Worm (Caenorhabditis elegans) whole organism, late embryonic: ENCODE results near the gene fbn-1.

ENCODE experiments used
- ceh-30 ChIP-seq: fragments of 150-350 bp; optimal IDR thresholded peaks from 2 replicates; lab custom pipeline; 2014; ENCODE audit warnings: missing biosample characterization, missing genetic modification characterization
- elt-2 ChIP-seq: sonication (generic microtip); optimal IDR thresholded peaks from 2 replicates; lab custom pipeline; 2016; ENCODE audit warnings: missing genetic modification reagents, missing genetic modification characterization, missing compliant biosample characterization
- lin-11 ChIP-seq: fragments of 200-800 bp; sonication (Bioruptor generic); optimal IDR thresholded peaks from 2 replicates; lab custom pipeline; 2018; ENCODE audit warnings: mild to moderate bottlenecking, missing genetic modification characterization, missing compliant biosample characterization
- nfya-1 ChIP-seq: sonication (generic microtip); optimal IDR thresholded peaks from 2 replicates; lab custom pipeline; 2017; ENCODE audit warnings: missing genetic modification characterization, mild to moderate bottlenecking, missing compliant biosample characterization, antibody characterized with exemption, moderate library complexity
- pag-3 ChIP-seq: sonication (generic microtip); optimal IDR thresholded peaks from 2 replicates; lab custom pipeline; 2016; ENCODE audit warnings: missing compliant biosample characterization, missing genetic modification characterization, borderline replicate concordance

DNA sequence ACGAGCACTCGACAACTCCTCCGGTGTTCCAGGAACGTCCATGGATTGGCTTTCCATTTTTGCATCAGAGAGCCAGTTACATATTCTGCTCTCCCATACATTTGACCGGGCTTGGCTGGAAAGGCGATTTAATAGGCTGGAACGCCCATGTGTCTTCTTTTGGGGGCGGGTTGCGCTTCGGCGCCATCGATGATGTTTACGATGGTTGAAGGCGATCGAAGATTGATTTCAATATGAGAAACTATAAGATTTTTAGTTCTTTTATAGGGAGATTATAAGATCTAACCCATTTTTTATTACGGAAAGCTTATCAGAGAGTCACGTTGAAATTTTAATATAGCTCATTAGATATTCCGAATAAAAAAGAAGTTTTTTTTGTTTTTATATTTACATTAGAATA lies 16.0 kb upstream of the fbn-1 start, which contains the start of gene nsph-4.3:
- TF ChIP-seq lin-11 (tag; lab: Kevin White, UChicago) (no peak), nfya-1 (no peak), elt-2 (tag; lab: Kevin White, UChicago) (no peak), pag-3 (tag; lab: Kevin White, UChicago) (no peak), ceh-30 (tag; lab: Kevin White, UChicago) (no peak)
